Fruit fly (Drosophila melanogaster) whole organism, embryonic: Measurements from ENCODE around the gene CG13962.

Source experiments
- Atf6 ChIP-seq: fragments of 200-800 bp; sonication (Bioruptor generic); IDR thresholded peaks from 2 replicates; pipeline ENCODE4 v1.3.6; 2022; ENCODE audit warnings: missing biosample characterization, missing genetic modification characterization
- Awh ChIP-seq: fragments of 200-800 bp; sonication (Bioruptor generic); IDR thresholded peaks from 2 replicates; pipeline ENCODE4, ENCODE4 v1.3.6; 2022; ENCODE audit warnings: missing biosample characterization, missing genetic modification characterization
- Blimp-1 ChIP-seq: fragments of 200-800 bp; sonication (Bioruptor generic); optimal IDR thresholded peaks from 3 replicates; lab custom pipeline; 2018; ENCODE audit warnings: missing biosample characterization, missing genetic modification characterization, mild to moderate bottlenecking, moderate library complexity, missing genetic modification reagents
- C15 ChIP-seq: fragments of 200-800 bp; sonication (Bioruptor generic); IDR thresholded peaks from 3 replicates; pipeline ENCODE4 v1.3.6; 2022; ENCODE audit warnings: missing biosample characterization, missing genetic modification characterization
- CG10267 ChIP-seq: fragments of 200-800 bp; sonication (Bioruptor generic); optimal IDR thresholded peaks from 2 replicates; lab custom pipeline; 2018; ENCODE audit warnings: missing biosample characterization, mild to moderate bottlenecking, missing genetic modification characterization, moderate library complexity
- CG10979 ChIP-seq: fragments of 200-800 bp; sonication (Bioruptor generic); optimal IDR thresholded peaks from 2 replicates; lab custom pipeline; 2018; ENCODE audit warnings: missing biosample characterization, mild to moderate bottlenecking, missing genetic modification characterization, moderate library complexity
- CG11695 ChIP-seq: fragments of 200-800 bp; sonication (Bioruptor generic); IDR thresholded peaks from 3 replicates; pipeline ENCODE4 v1.3.6; 2022; ENCODE audit warnings: missing biosample characterization, missing genetic modification characterization
- CG12071 ChIP-seq: fragments of 200-800 bp; sonication (Bioruptor generic); optimal IDR thresholded peaks from 3 replicates; lab custom pipeline; 2018; ENCODE audit warnings: missing biosample characterization, mild to moderate bottlenecking, missing genetic modification characterization
- CG12155 ChIP-seq: fragments of 200-800 bp; sonication (Bioruptor generic); optimal IDR thresholded peaks from 3 replicates; lab custom pipeline; 2016; ENCODE audit warnings: missing biosample characterization, missing genetic modification characterization
- CG12391 ChIP-seq: fragments of 200-800 bp; sonication (Bioruptor generic); optimal IDR thresholded peaks from 3 replicates; lab custom pipeline; 2018; ENCODE audit warnings: missing biosample characterization, mild to moderate bottlenecking, missing genetic modification characterization, moderate library complexity
- CG12744 ChIP-seq: fragments of 200-800 bp; sonication (Bioruptor generic); optimal IDR thresholded peaks from 2 replicates; lab custom pipeline; 2016; ENCODE audit warnings: missing biosample characterization, missing genetic modification characterization
- CG12769 ChIP-seq: fragments of 200-800 bp; sonication (Bioruptor generic); optimal IDR thresholded peaks from 2 replicates; lab custom pipeline; 2019; ENCODE audit warnings: missing biosample characterization, mild to moderate bottlenecking, missing genetic modification characterization, moderate library complexity
- CG13424 ChIP-seq: fragments of 200-800 bp; sonication (Bioruptor generic); optimal IDR thresholded peaks from 2 replicates; lab custom pipeline; 2019; ENCODE audit warnings: missing biosample characterization, mild to moderate bottlenecking, missing genetic modification characterization, moderate library complexity
- CG13624 ChIP-seq: fragments of 200-800 bp; sonication (Bioruptor generic); optimal IDR thresholded peaks from 2 replicates; lab custom pipeline; 2016; ENCODE audit warnings: missing biosample characterization, missing genetic modification characterization
- CG14667 ChIP-seq: fragments of 200-800 bp; sonication (Bioruptor generic); IDR thresholded peaks from 2 replicates; pipeline ENCODE4 v1.3.6; 2022; ENCODE audit warnings: missing biosample characterization, missing genetic modification characterization
- CG15269 ChIP-seq: fragments of 200-800 bp; sonication (Bioruptor generic); optimal IDR thresholded peaks from 2 replicates; lab custom pipeline; 2018; ENCODE audit warnings: missing biosample characterization, mild to moderate bottlenecking, missing genetic modification characterization, moderate library complexity
- CG15514 ChIP-seq: fragments of 200-800 bp; sonication (Bioruptor generic); optimal IDR thresholded peaks from 3 replicates; lab custom pipeline; 2017; ENCODE audit warnings: missing biosample characterization, missing genetic modification characterization, mild to moderate bottlenecking, moderate library complexity, missing genetic modification reagents
- CG17359 ChIP-seq: fragments of 200-800 bp; sonication (Bioruptor generic); optimal IDR thresholded peaks from 3 replicates; lab custom pipeline; 2018; ENCODE audit warnings: missing biosample characterization, mild to moderate bottlenecking, missing genetic modification characterization, moderate library complexity
- CG17361 ChIP-seq: fragments of 200-800 bp; sonication (Bioruptor generic); IDR thresholded peaks from 3 replicates; pipeline ENCODE4 v1.3.6; 2022; ENCODE audit warnings: missing biosample characterization, missing genetic modification characterization
- CG17568 ChIP-seq: fragments of 200-800 bp; sonication (Bioruptor generic); optimal IDR thresholded peaks from 2 replicates; lab custom pipeline; 2018; ENCODE audit warnings: missing biosample characterization, mild to moderate bottlenecking, missing genetic modification characterization, moderate library complexity
- CG18011 ChIP-seq: fragments of 200-800 bp; sonication (Bioruptor generic); optimal IDR thresholded peaks from 2 replicates; lab custom pipeline; 2017; ENCODE audit warnings: missing biosample characterization, missing genetic modification characterization, mild to moderate bottlenecking, moderate library complexity, missing genotype
- CG18262 ChIP-seq: fragments of 200-800 bp; optimal IDR thresholded peaks from 3 replicates; lab custom pipeline; 2019; ENCODE audit warnings: missing biosample characterization, mild to moderate bottlenecking, missing genetic modification characterization, moderate library complexity
- CG18599 ChIP-seq: fragments of 200-800 bp; sonication (Bioruptor generic); optimal IDR thresholded peaks from 3 replicates; lab custom pipeline; 2017; ENCODE audit warnings: missing biosample characterization, missing genetic modification characterization, mild to moderate bottlenecking, moderate library complexity, missing genetic modification reagents
- CG2129 ChIP-seq: fragments of 200-800 bp; sonication (Bioruptor generic); IDR thresholded peaks from 2 replicates; pipeline ENCODE4 v1.3.6; 2022; ENCODE audit warnings: missing biosample characterization, missing genetic modification characterization; ENCODE audit not compliant: partially characterized antibody
- CG4820 ChIP-seq: fragments of 200-800 bp; sonication (Bioruptor generic); optimal IDR thresholded peaks from 3 replicates; lab custom pipeline; 2016; ENCODE audit warnings: missing biosample characterization, missing genetic modification characterization
- CG5180 ChIP-seq: fragments of 200-800 bp; sonication (Bioruptor generic); optimal IDR thresholded peaks from 3 replicates; lab custom pipeline; 2017; ENCODE audit warnings: missing biosample characterization, missing genetic modification characterization, mild to moderate bottlenecking, moderate library complexity, missing genetic modification reagents
- CG9437 ChIP-seq: fragments of 200-800 bp; sonication (Bioruptor generic); optimal IDR thresholded peaks from 2 replicates; lab custom pipeline; 2018; ENCODE audit warnings: missing biosample characterization, mild to moderate bottlenecking, missing genetic modification characterization
- CrebB ChIP-seq: fragments of 200-800 bp; sonication (Bioruptor generic); optimal IDR thresholded peaks from 3 replicates; lab custom pipeline; 2018; ENCODE audit warnings: missing biosample characterization, mild to moderate bottlenecking, missing genetic modification characterization
- D19A ChIP-seq: fragments of 200-800 bp; optimal IDR thresholded peaks from 3 replicates; lab custom pipeline; 2019; ENCODE audit warnings: missing biosample characterization, mild to moderate bottlenecking, missing genetic modification characterization, moderate library complexity
- Dbx ChIP-seq: fragments of 200-800 bp; sonication (Bioruptor generic); IDR thresholded peaks from 3 replicates; pipeline ENCODE4 v1.3.6; 2022; ENCODE audit warnings: missing biosample characterization, missing genetic modification characterization
- Fer3 ChIP-seq: fragments of 200-800 bp; sonication (Bioruptor generic); optimal IDR thresholded peaks from 2 replicates; lab custom pipeline; 2018; ENCODE audit warnings: missing biosample characterization, mild to moderate bottlenecking, missing genetic modification characterization, moderate library complexity
- HLH4C ChIP-seq: fragments of 200-800 bp; sonication (Bioruptor generic); IDR thresholded peaks from 3 replicates; pipeline ENCODE4 v1.3.6; 2022; ENCODE audit warnings: missing biosample characterization, missing genetic modification characterization; ENCODE audit not compliant: partially characterized antibody
- Hand ChIP-seq: fragments of 200-800 bp; sonication (Bioruptor generic); optimal IDR thresholded peaks from 2 replicates; lab custom pipeline; 2017; ENCODE audit warnings: mild to moderate bottlenecking, missing biosample characterization, missing genetic modification reagents, missing genetic modification characterization
- Hr3 ChIP-seq: fragments of 200-800 bp; sonication (Bioruptor generic); optimal IDR thresholded peaks from 3 replicates; lab custom pipeline; 2016; ENCODE audit warnings: missing biosample characterization, missing genetic modification characterization
- Hr51 ChIP-seq, 2 experiments: fragments of 200-800 bp; sonication (Bioruptor generic); optimal IDR thresholded peaks; 2 replicates in 1 of 2; 3 replicates in 1 of 2; lab custom pipeline; 2016 to 2018; ENCODE audit warnings: missing biosample characterization in 2 of 2, missing genetic modification characterization in 2 of 2, mild to moderate bottlenecking in 1 of 2, moderate library complexity in 1 of 2
- Hsf ChIP-seq: fragments of 200-800 bp; sonication (Bioruptor generic); optimal IDR thresholded peaks from 3 replicates; lab custom pipeline; 2016; ENCODE audit warnings: missing biosample characterization, missing genetic modification characterization
- Meics ChIP-seq: fragments of 200-800 bp; sonication (Bioruptor generic); optimal IDR thresholded peaks from 2 replicates; lab custom pipeline; 2017; ENCODE audit warnings: missing biosample characterization, mild to moderate bottlenecking, missing genetic modification characterization
- Oli ChIP-seq: fragments of 200-800 bp; sonication (Bioruptor generic); optimal IDR thresholded peaks from 2 replicates; lab custom pipeline; 2018; ENCODE audit warnings: missing biosample characterization, mild to moderate bottlenecking, missing genetic modification characterization, moderate library complexity
- Sox102F ChIP-seq: fragments of 200-800 bp; sonication (Bioruptor generic); optimal IDR thresholded peaks from 2 replicates; lab custom pipeline; 2018; ENCODE audit warnings: missing biosample characterization, mild to moderate bottlenecking, missing genetic modification characterization, moderate library complexity
- Ssrp ChIP-seq: fragments of 200-800 bp; sonication (Bioruptor generic); optimal IDR thresholded peaks from 2 replicates; lab custom pipeline; 2018; ENCODE audit warnings: missing biosample characterization, mild to moderate bottlenecking, missing genetic modification characterization, moderate library complexity
- Xrp1 ChIP-seq: fragments of 200-800 bp; sonication (Bioruptor generic); IDR thresholded peaks from 2 replicates; pipeline ENCODE4 v1.3.6; 2022; ENCODE audit warnings: missing biosample characterization, missing genetic modification characterization
- grn ChIP-seq: fragments of 200-800 bp; sonication (Bioruptor generic); optimal IDR thresholded peaks from 3 replicates; lab custom pipeline; 2017; ENCODE audit warnings: missing biosample characterization, missing genetic modification characterization
- lab ChIP-seq: fragments of 200-800 bp; sonication (Bioruptor generic); optimal IDR thresholded peaks from 3 replicates; lab custom pipeline; 2017; ENCODE audit warnings: missing biosample characterization, missing genetic modification characterization, mild to moderate bottlenecking, moderate library complexity, missing genetic modification reagents
- nau ChIP-seq: fragments of 200-800 bp; sonication (Bioruptor generic); optimal IDR thresholded peaks from 3 replicates; lab custom pipeline; 2017; ENCODE audit warnings: missing biosample characterization, mild to moderate bottlenecking, missing genetic modification characterization, missing genetic modification reagents
- nmo ChIP-seq: fragments of 200-800 bp; sonication (Bioruptor generic); optimal IDR thresholded peaks from 2 replicates; lab custom pipeline; 2018; ENCODE audit warnings: missing biosample characterization, mild to moderate bottlenecking, missing genetic modification characterization, moderate library complexity
- phol ChIP-seq: fragments of 200-800 bp; sonication (Bioruptor generic); optimal IDR thresholded peaks from 3 replicates; lab custom pipeline; 2018; ENCODE audit warnings: missing biosample characterization, mild to moderate bottlenecking, missing genetic modification characterization, moderate library complexity
- row ChIP-seq: fragments of 200-800 bp; sonication (Bioruptor generic); IDR thresholded peaks from 3 replicates; pipeline ENCODE4 v1.3.6; 2022; ENCODE audit warnings: missing biosample characterization, missing genetic modification characterization
- salm ChIP-seq: fragments of 200-800 bp; sonication (Bioruptor generic); optimal IDR thresholded peaks from 2 replicates; lab custom pipeline; 2018; ENCODE audit warnings: missing biosample characterization, mild to moderate bottlenecking, missing genetic modification characterization
- stwl ChIP-seq: fragments of 200-800 bp; sonication (Bioruptor generic); optimal IDR thresholded peaks from 3 replicates; lab custom pipeline; 2018; ENCODE audit warnings: missing biosample characterization, mild to moderate bottlenecking, missing genetic modification characterization, moderate library complexity

CG13962 gene

DNA sequence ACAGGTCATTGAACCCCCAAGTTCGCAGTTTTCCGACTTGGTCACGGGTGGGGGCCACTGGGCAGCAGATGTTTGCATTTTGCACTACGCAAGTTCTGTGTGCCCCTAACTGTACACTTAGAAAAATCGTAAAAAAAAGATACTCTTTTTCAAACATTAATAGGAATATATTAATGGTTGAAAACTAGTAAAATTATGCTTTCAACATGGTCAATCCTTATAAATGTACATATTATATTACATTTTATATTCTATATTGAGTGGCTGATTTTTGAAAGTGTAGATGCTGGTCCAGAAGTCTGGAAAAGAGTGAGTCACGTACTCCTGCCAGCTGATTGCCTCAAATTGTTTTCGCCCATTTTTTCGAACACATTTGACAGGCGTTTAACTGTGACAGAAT is 13.6 kb downstream of the CG13962 start (continued):
- TF ChIP-seq Atf6, result 0 out of 2 replicates have a peak, but pooled peaks have one; percentile 25
- TF ChIP-seq CG17361, result 0 out of 3 replicates have a peak, but pooled peaks have one; percentile 14
- peak; percentile 47 for TF ChIP-seq CG18599 (GFP tag; lab: Kevin White, UChicago)
- TF ChIP-seq Xrp1 (GFP tag; lab: Robert Waterston, UW), result peak; percentile 39; the same call in 1 of the 2 replicates
- no peak for TF ChIP-seq CG17568
- TF ChIP-seq CG11695 (GFP tag; lab: Robert Waterston, UW), result 0 out of 3 replicates have a peak, but pooled peaks have one; percentile 20
- TF ChIP-seq CG12391 (tag; lab: Kevin White, UChicago), result peak; percentile 44
- TF ChIP-seq Hr51 (GFP tag; optimal IDR thresholded peaks at IDR 0.05; lab: Kevin White, UChicago), result peak in 1 of 2 experiments; percentile 38
- TF ChIP-seq Awh (GFP tag; lab: Robert Waterston, UW), result peak; percentile 24; the same call in 1 of the 2 replicates
- TF ChIP-seq Blimp-1 (GFP tag; lab: Kevin White, UChicago), result peak; percentile 44
- TF ChIP-seq CG12155 (GFP tag; lab: Kevin White, UChicago), result no peak
- TF ChIP-seq Dbx (GFP tag; lab: Robert Waterston, UW), result no peak
- no peak for TF ChIP-seq stwl (tag; lab: Kevin White, UChicago)
- peak; percentile 53; the same call in 2 of the 3 replicates for TF ChIP-seq row (GFP tag; lab: Robert Waterston, UW)
- no peak for TF ChIP-seq CG5180
- TF ChIP-seq CG14667, result no peak
- TF ChIP-seq CG10267 (tag; lab: Kevin White, UChicago), result peak; percentile 9
- no peak for TF ChIP-seq C15 (GFP tag; lab: Robert Waterston, UW)
- TF ChIP-seq CG2129 (GFP tag; lab: Robert Waterston, UW), result no peak
- no peak for TF ChIP-seq grn (GFP tag; lab: Kevin White, UChicago)
- peak; percentile 4 for TF ChIP-seq Meics (GFP tag; lab: Kevin White, UChicago)
- no peak for TF ChIP-seq Hr3
- TF ChIP-seq CG13624 (GFP tag; lab: Kevin White, UChicago), result no peak
- TF ChIP-seq Hsf (GFP tag; lab: Kevin White, UChicago), result no peak
- TF ChIP-seq CG12071, result no peak
- peak; percentile 36 for TF ChIP-seq Oli
- TF ChIP-seq CG15514 (GFP tag; lab: Kevin White, UChicago), result peak; percentile 11
- TF ChIP-seq CrebB (tag; lab: Kevin White, UChicago), result no peak
- TF ChIP-seq Ssrp, result peak; percentile 21
- TF ChIP-seq nau (GFP tag; lab: Kevin White, UChicago), result no peak
- peak; percentile 7 for TF ChIP-seq Fer3 (tag; lab: Kevin White, UChicago)
- peak; percentile 27 for TF ChIP-seq CG15269
- no peak for TF ChIP-seq CG9437 (GFP tag; lab: Kevin White, UChicago)
- TF ChIP-seq CG18011, result no peak
- peak; percentile 38 for TF ChIP-seq Sox102F (GFP tag; lab: Kevin White, UChicago)
- no peak for TF ChIP-seq D19A (tag; lab: Kevin White, UChicago)
- peak; percentile 5 for TF ChIP-seq CG12769 (tag; lab: Kevin White, UChicago)
- peak; percentile 32 for TF ChIP-seq phol (tag; lab: Kevin White, UChicago)
- peak; percentile 43 for TF ChIP-seq lab (GFP tag; lab: Kevin White, UChicago)
- peak; percentile 9 for TF ChIP-seq CG17359 (tag; lab: Kevin White, UChicago)
- TF ChIP-seq CG13424, result peak; percentile 42
- no peak for TF ChIP-seq salm
- TF ChIP-seq CG18262 (tag; lab: Kevin White, UChicago), result peak; percentile 11
- peak; percentile 12 for TF ChIP-seq nmo (GFP tag; lab: Kevin White, UChicago)
- TF ChIP-seq CG12744 (GFP tag; lab: Kevin White, UChicago), result no peak
- no peak for TF ChIP-seq HLH4C (GFP tag; lab: Robert Waterston, UW)
- TF ChIP-seq Hand, result peak; percentile 21
- no peak for TF ChIP-seq CG4820 (GFP tag; lab: Kevin White, UChicago)
- TF ChIP-seq CG10979 (tag; lab: Kevin White, UChicago), result peak; percentile 40
